Worm (Caenorhabditis elegans) whole organism, mixed stage, embryonic: ENCODE results near the gene C18H9.6.

Experiments
- M03D4.4 ChIP-seq: sonication (generic microtip); optimal IDR thresholded peaks from 2 replicates; lab custom pipeline; 2017; ENCODE audit warnings: mild to moderate bottlenecking, missing genetic modification characterization, missing compliant biosample characterization
- bed-3 ChIP-seq: fragments of 200-800 bp; sonication (Bioruptor generic); optimal IDR thresholded peaks from 3 replicates; lab custom pipeline; 2018; ENCODE audit warnings: mild to moderate bottlenecking, missing genetic modification characterization, moderate library complexity, missing compliant biosample characterization
- blmp-1 ChIP-seq: fragments of 150-350 bp; optimal IDR thresholded peaks from 2 replicates; lab custom pipeline; 2014; ENCODE audit warnings: missing biosample characterization, missing genetic modification characterization
- ceh-39 ChIP-seq: fragments of 150-350 bp; optimal IDR thresholded peaks from 2 replicates; lab custom pipeline; 2014; ENCODE audit warnings: missing biosample characterization, missing genetic modification characterization
- ceh-43 ChIP-seq: fragments of 200-800 bp; sonication (Bioruptor generic); optimal IDR thresholded peaks from 2 replicates; lab custom pipeline; 2018; ENCODE audit warnings: mild to moderate bottlenecking, missing genetic modification characterization, moderate library complexity, missing compliant biosample characterization
- ceh-83 ChIP-seq: fragments of 200-800 bp; sonication (Bioruptor generic); optimal IDR thresholded peaks from 2 replicates; lab custom pipeline; 2018; ENCODE audit warnings: mild to moderate bottlenecking, missing genetic modification characterization, missing compliant biosample characterization
- ces-1 ChIP-seq: fragments of 150-350 bp; optimal IDR thresholded peaks from 2 replicates; lab custom pipeline; 2014; ENCODE audit warnings: missing biosample characterization, missing genetic modification reagents, missing genetic modification characterization
- cnd-1 ChIP-seq: fragments of 200-800 bp; sonication (Bioruptor generic); optimal IDR thresholded peaks from 2 replicates; lab custom pipeline; 2018; ENCODE audit warnings: mild to moderate bottlenecking, missing genetic modification characterization, missing compliant biosample characterization
- drap-1 ChIP-seq: fragments of 200-800 bp; sonication (Bioruptor generic); optimal IDR thresholded peaks from 3 replicates; lab custom pipeline; 2018; ENCODE audit warnings: mild to moderate bottlenecking, missing genetic modification characterization, missing compliant biosample characterization
- elt-3 ChIP-seq: fragments of 150-350 bp; optimal IDR thresholded peaks from 2 replicates; lab custom pipeline; 2014; ENCODE audit warnings: missing biosample characterization, missing genetic modification characterization
- flh-1 ChIP-seq: fragments of 200-800 bp; sonication (Bioruptor generic); optimal IDR thresholded peaks from 2 replicates; lab custom pipeline; 2018; ENCODE audit warnings: mild to moderate bottlenecking, missing genetic modification characterization, moderate library complexity, missing compliant biosample characterization
- ham-2 ChIP-seq: fragments of 200-800 bp; sonication (Bioruptor generic); optimal IDR thresholded peaks from 2 replicates; lab custom pipeline; 2018; ENCODE audit warnings: mild to moderate bottlenecking, missing genetic modification characterization, missing compliant biosample characterization
- hlh-1 ChIP-seq: fragments of 150-350 bp; optimal IDR thresholded peaks from 2 replicates; lab custom pipeline; 2014; ENCODE audit warnings: missing biosample characterization, missing genetic modification reagents, missing genetic modification characterization
- lin-13 ChIP-seq: fragments of 150-350 bp; optimal IDR thresholded peaks from 2 replicates; lab custom pipeline; 2014; ENCODE audit warnings: missing biosample characterization, missing genetic modification characterization
- lin-32 ChIP-seq: fragments of 200-800 bp; sonication (Bioruptor generic); optimal IDR thresholded peaks from 2 replicates; lab custom pipeline; 2018; ENCODE audit warnings: mild to moderate bottlenecking, missing genetic modification characterization, missing compliant biosample characterization
- lsy-2 ChIP-seq: fragments of 150-350 bp; optimal IDR thresholded peaks from 2 replicates; lab custom pipeline; 2014; ENCODE audit warnings: missing biosample characterization, missing genetic modification characterization
- mep-1 ChIP-seq: fragments of 150-350 bp; optimal IDR thresholded peaks from 2 replicates; lab custom pipeline; 2017; ENCODE audit warnings: missing biosample characterization, missing genetic modification reagents, missing genetic modification characterization, inconsistent platforms
- mls-2 ChIP-seq: sonication (generic microtip); optimal IDR thresholded peaks from 2 replicates; lab custom pipeline; 2016; ENCODE audit warnings: mild to moderate bottlenecking, missing genetic modification characterization, moderate library complexity, missing compliant biosample characterization
- nhr-12 ChIP-seq: fragments of 150-350 bp; optimal IDR thresholded peaks from 2 replicates; lab custom pipeline; 2014; ENCODE audit warnings: missing biosample characterization, missing genetic modification characterization
- nhr-2 ChIP-seq: fragments of 150-350 bp; optimal IDR thresholded peaks from 2 replicates; lab custom pipeline; 2014; ENCODE audit warnings: missing biosample characterization, missing genetic modification characterization
- nhr-237 ChIP-seq: fragments of 150-350 bp; optimal IDR thresholded peaks from 2 replicates; lab custom pipeline; 2014; ENCODE audit warnings: missing biosample characterization, missing genetic modification characterization
- nhr-28 ChIP-seq: fragments of 150-350 bp; optimal IDR thresholded peaks from 2 replicates; lab custom pipeline; 2014; ENCODE audit warnings: missing biosample characterization, missing genetic modification characterization
- nhr-76 ChIP-seq: sonication (generic microtip); optimal IDR thresholded peaks from 2 replicates; lab custom pipeline; 2017; ENCODE audit warnings: missing biosample characterization, missing genetic modification characterization
- pha-4 ChIP-seq: fragments of 150-350 bp; optimal IDR thresholded peaks from 2 replicates; lab custom pipeline; 2018; ENCODE audit warnings: missing biosample characterization, missing genetic modification reagents, missing genetic modification characterization
- sem-2 ChIP-seq: fragments of 200-800 bp; sonication (Bioruptor generic); optimal IDR thresholded peaks from 2 replicates; lab custom pipeline; 2018; ENCODE audit warnings: mild to moderate bottlenecking, missing genetic modification characterization, missing compliant biosample characterization
- snpc-4 ChIP-seq: fragments of 150-350 bp; optimal IDR thresholded peaks from 2 replicates; lab custom pipeline; 2014; ENCODE audit warnings: missing biosample characterization, missing genetic modification characterization
- sptf-1 ChIP-seq: sonication (generic microtip); optimal IDR thresholded peaks from 2 replicates; lab custom pipeline; 2017; ENCODE audit warnings: mild to moderate bottlenecking, missing genetic modification characterization, moderate library complexity, missing compliant biosample characterization
- tbx-8 ChIP-seq: fragments of 200-800 bp; sonication (Bioruptor generic); optimal IDR thresholded peaks from 2 replicates; lab custom pipeline; 2018; ENCODE audit warnings: mild to moderate bottlenecking, missing genetic modification characterization, moderate library complexity, missing compliant biosample characterization
- unc-120 ChIP-seq: sonication (generic microtip); optimal IDR thresholded peaks from 2 replicates; lab custom pipeline; 2017; ENCODE audit warnings: missing genetic modification characterization, missing compliant biosample characterization; ENCODE audit not compliant: poor library complexity, severe bottlenecking
- unc-39 ChIP-seq: fragments of 150-350 bp; optimal IDR thresholded peaks from 2 replicates; lab custom pipeline; 2014; ENCODE audit warnings: missing biosample characterization, missing genetic modification characterization
- unc-62 ChIP-seq: fragments of 150-350 bp; optimal IDR thresholded peaks from 2 replicates; lab custom pipeline; 2014; ENCODE audit warnings: missing biosample characterization, missing genetic modification reagents, missing genetic modification characterization
- zip-8 ChIP-seq: fragments of 150-350 bp; optimal IDR thresholded peaks from 2 replicates; lab custom pipeline; 2014; ENCODE audit warnings: missing biosample characterization, missing genetic modification characterization

Gene C18H9.6

ce11 chrII:6668496-6668895, 32.9 kb downstream of the C18H9.6 start:
- no peak for TF ChIP-seq unc-120 (tag; lab: Kevin White, UChicago)
- no peak for TF ChIP-seq drap-1 (GFP tag; lab: Kevin White, UChicago)

- TF ChIP-seq unc-120 (tag; lab: Kevin White, UChicago) (no peak), nhr-2 (tag; lab: Kevin White, UChicago) (no peak), ceh-83 (no peak)
These were observed 33.9 kb downstream of the C18H9.6 start for ce11 chrII:6667534-6667933.

- TF ChIP-seq unc-62 (GFP tag; lab: Kevin White, UChicago), result no peak
- TF ChIP-seq blmp-1, result no peak
- no peak for TF ChIP-seq nhr-12
- TF ChIP-seq, all 35 proteins: peak for 0
These were observed 34.8 kb downstream of the C18H9.6 start, which contains the start of gene T19D12.1 for ce11 chrII:6666598-6666997. Gene T19D12.1 (plus strand): TSS chrII:6666898.

DNA sequence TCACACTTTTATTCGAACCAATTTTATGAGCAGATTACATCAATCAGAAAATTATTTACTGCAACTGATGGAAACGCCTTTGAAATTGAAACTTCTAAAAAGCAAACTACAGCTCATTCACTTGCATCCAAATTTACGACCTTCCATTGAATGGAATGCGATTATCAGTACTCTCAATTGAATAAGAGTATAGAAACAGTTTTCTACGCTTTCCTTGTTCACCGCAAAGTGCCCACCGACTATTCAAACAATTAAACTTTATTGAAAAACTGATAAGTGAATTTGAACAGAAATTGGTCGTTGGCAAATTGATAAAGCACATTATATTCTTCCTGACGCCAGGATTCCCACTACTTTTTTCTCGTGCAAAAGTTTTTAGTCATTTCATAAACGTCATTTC, 35.5 kb downstream of the C18H9.6 start:
- TF ChIP-seq nhr-76, result no peak
- no peak for TF ChIP-seq nhr-237 (tag; lab: Kevin White, UChicago)
- TF ChIP-seq nhr-28, result no peak
- no peak for TF ChIP-seq hlh-1
- no peak for TF ChIP-seq cnd-1
- TF ChIP-seq lin-32 (GFP tag; lab: Kevin White, UChicago), result no peak
- no peak for TF ChIP-seq unc-39 (tag; lab: Kevin White, UChicago)
- no peak for TF ChIP-seq snpc-4 (tag; lab: Kevin White, UChicago)
- TF ChIP-seq bed-3, result no peak
- no peak for TF ChIP-seq ces-1 (GFP tag; lab: Kevin White, UChicago)
- TF ChIP-seq mep-1 (tag; lab: Kevin White, UChicago), result no peak
- no peak for TF ChIP-seq blmp-1

DNA sequence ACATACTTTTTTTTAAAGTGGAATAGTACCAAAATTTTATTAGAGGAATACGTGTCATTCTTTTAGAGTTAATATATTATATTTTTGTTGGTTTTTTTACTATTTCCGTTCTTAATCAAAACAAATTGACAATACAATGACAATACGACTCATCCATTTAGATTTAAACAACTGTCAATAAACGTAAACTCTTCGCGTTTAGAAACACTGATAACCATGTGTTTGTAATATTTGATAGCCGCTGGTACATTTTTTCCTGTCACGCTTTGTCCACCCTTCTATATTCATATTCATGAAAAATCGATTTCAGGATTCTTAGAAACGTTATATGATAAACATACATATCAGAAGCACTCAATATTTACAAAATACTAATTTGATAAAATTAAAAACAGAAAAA, 37.6 kb downstream of the C18H9.6 start:
- TF ChIP-seq nhr-28, result no peak
- no peak for TF ChIP-seq unc-120 (tag; lab: Kevin White, UChicago)
- no peak for TF ChIP-seq lsy-2 (tag; lab: Kevin White, UChicago)
- no peak for TF ChIP-seq flh-1 (GFP tag; lab: Kevin White, UChicago)
- TF ChIP-seq elt-3 (tag; lab: Kevin White, UChicago), result no peak
- no peak for TF ChIP-seq ceh-39
- no peak for TF ChIP-seq M03D4.4 (tag; lab: Kevin White, UChicago)
- no peak for TF ChIP-seq ham-2 (GFP tag; lab: Kevin White, UChicago)
- no peak for TF ChIP-seq tbx-8 (GFP tag; lab: Kevin White, UChicago)
- TF ChIP-seq mep-1 (tag; lab: Kevin White, UChicago), result no peak
- no peak for TF ChIP-seq nhr-237 (tag; lab: Kevin White, UChicago)
- no peak for TF ChIP-seq nhr-76
- TF ChIP-seq nhr-2 (tag; lab: Kevin White, UChicago), result no peak
- no peak for TF ChIP-seq blmp-1
- TF ChIP-seq drap-1 (GFP tag; lab: Kevin White, UChicago), result no peak
- TF ChIP-seq pha-4, result no peak
- TF ChIP-seq sem-2 (GFP tag; lab: Kevin White, UChicago), result no peak
- no peak for TF ChIP-seq hlh-1
- no peak for TF ChIP-seq ceh-83
- no peak for TF ChIP-seq cnd-1

ce11 chrII:6661211-6661610, 40.2 kb downstream of the C18H9.6 start, which contains the start of gene T19D12.2:
Gene T19D12.2 (plus strand): TSS chrII:6661335.
- TF ChIP-seq hlh-1 (no peak), nhr-12 (no peak), nhr-76 (no peak), elt-3 (tag; lab: Kevin White, UChicago) (no peak), ceh-43 (no peak), nhr-28 (no peak), drap-1 (GFP tag; lab: Kevin White, UChicago) (no peak), ces-1 (GFP tag; lab: Kevin White, UChicago) (no peak), zip-8 (tag; lab: Kevin White, UChicago) (no peak), ceh-39 (no peak), mep-1 (tag; lab: Kevin White, UChicago) (no peak)
- TF ChIP-seq, all 35 proteins: peak for 0

DNA sequence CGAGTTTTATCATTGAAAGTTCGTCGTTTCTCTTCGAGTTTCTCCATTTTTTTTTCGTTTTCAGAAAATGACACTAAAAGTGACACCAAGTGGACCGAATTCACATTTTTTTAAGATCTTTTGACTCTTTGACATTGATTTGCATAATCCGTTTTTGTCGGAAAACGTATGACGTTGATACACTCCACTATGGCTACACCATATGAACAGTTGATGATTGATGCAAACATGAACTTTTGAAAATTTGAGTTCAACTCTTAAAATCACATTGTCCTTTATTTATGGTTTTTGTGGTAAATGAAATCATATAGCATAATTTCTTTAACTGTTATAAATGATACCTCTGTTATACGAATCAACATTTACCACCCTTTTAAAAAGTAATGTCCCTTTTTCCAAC, 42.7 kb downstream of the C18H9.6 start, which contains the start of gene T19D12.10:
TSS of gene T19D12.10 (minus strand) at position 101 of the 400 bp plus-strand sequence.
- no peak for TF ChIP-seq sptf-1 (tag; lab: Kevin White, UChicago)
- no peak for TF ChIP-seq nhr-12
- TF ChIP-seq nhr-28, result no peak
- TF ChIP-seq zip-8 (tag; lab: Kevin White, UChicago), result no peak
- TF ChIP-seq tbx-8 (GFP tag; lab: Kevin White, UChicago), result no peak
- TF ChIP-seq M03D4.4 (tag; lab: Kevin White, UChicago), result no peak
- TF ChIP-seq lin-13 (tag; lab: Kevin White, UChicago), result no peak
- TF ChIP-seq unc-62 (GFP tag; lab: Kevin White, UChicago), result no peak
- TF ChIP-seq flh-1 (GFP tag; lab: Kevin White, UChicago), result no peak
- no peak for TF ChIP-seq lin-32 (GFP tag; lab: Kevin White, UChicago)
- TF ChIP-seq ceh-43, result no peak
- TF ChIP-seq sem-2 (GFP tag; lab: Kevin White, UChicago), result no peak
- TF ChIP-seq elt-3 (tag; lab: Kevin White, UChicago), result no peak
- no peak for TF ChIP-seq pha-4
- TF ChIP-seq mep-1 (tag; lab: Kevin White, UChicago), result no peak
- no peak for TF ChIP-seq nhr-76
- TF ChIP-seq blmp-1, result no peak
- TF ChIP-seq ham-2 (GFP tag; lab: Kevin White, UChicago), result no peak
- no peak for TF ChIP-seq unc-39 (tag; lab: Kevin White, UChicago)
- TF ChIP-seq mls-2 (tag; lab: Kevin White, UChicago), result no peak
